Fruit fly (Drosophila melanogaster): ENCODE results near the gene t.
A peak's percentile ranks its signal among the peaks of the same experiment; 100 is the strongest.

Gene t

DNA sequence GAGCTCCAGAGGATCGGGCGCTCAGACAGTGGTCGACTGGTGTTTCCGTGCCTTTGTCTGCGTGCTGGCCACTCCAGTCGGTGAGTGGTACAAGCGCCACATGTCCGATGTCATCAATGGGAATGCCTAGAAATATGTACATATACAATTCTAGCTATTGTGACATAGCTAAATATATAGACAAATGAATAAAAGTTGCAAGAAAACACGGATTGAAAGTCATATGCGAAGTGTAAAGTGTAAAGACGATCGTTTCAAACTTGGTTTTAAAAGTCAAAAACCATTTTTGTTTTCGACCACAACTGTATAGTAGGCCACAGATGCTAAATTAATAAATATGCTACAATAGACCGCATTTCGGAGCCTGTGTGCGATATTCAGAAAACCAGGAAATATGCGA, 7.6 kb downstream of the t start, which contains the start of gene CG15368:
Gene CG15368, plus strand, starts transcription at position 301 of the 400 bp plus-strand sequence.
- TF ChIP-seq Mnt (GFP tag; optimal IDR thresholded peaks at IDR 0.05) (no peak), tj (GFP tag; optimal IDR thresholded peaks at IDR 0.05) (no peak), CG14711 (tag; optimal IDR thresholded peaks at IDR 0.05) (no peak), Crg-1 (GFP tag; optimal IDR thresholded peaks at IDR 0.05) (no peak), kay (GFP tag; ENCODE audit: borderline replicate concordance) (no peak), CG12768 (GFP tag; optimal IDR thresholded peaks at IDR 0.05) (no peak), pad (GFP tag; optimal IDR thresholded peaks at IDR 0.05) (no peak), cic (GFP tag; optimal IDR thresholded peaks at IDR 0.05) (no peak), CG7045 (GFP tag; optimal IDR thresholded peaks at IDR 0.05) (no peak), ovo (GFP tag; optimal IDR thresholded peaks at IDR 0.05) (no peak), CG7101 (tag; optimal IDR thresholded peaks at IDR 0.05) (no peak), cnc (optimal IDR thresholded peaks at IDR 0.05) (no peak), CG11617 (GFP tag; optimal IDR thresholded peaks at IDR 0.05) (no peak), Hr96 (GFP tag; optimal IDR thresholded peaks at IDR 0.05) (no peak), toe (GFP tag; optimal IDR thresholded peaks at IDR 0.05) (no peak), CG5204 (GFP tag; optimal IDR thresholded peaks at IDR 0.05) (no peak), bab1 (GFP tag; optimal IDR thresholded peaks at IDR 0.05) (no peak), Clk (GFP tag; optimal IDR thresholded peaks at IDR 0.05) (no peak)

- TF ChIP-seq CG1620 (GFP tag; optimal IDR thresholded peaks at IDR 0.05) (no peak), CG11617 (GFP tag; optimal IDR thresholded peaks at IDR 0.05) (no peak), CG14711 (tag; optimal IDR thresholded peaks at IDR 0.05) (no peak), CG7045 (GFP tag; optimal IDR thresholded peaks at IDR 0.05) (no peak), toe (GFP tag; optimal IDR thresholded peaks at IDR 0.05) (no peak)
Observed at dm6 chrX:9214576-9214975, 8.5 kb downstream of the t start, which contains the start of gene Obp8a. Gene Obp8a (plus strand): TSS chrX:9214876.

DNA sequence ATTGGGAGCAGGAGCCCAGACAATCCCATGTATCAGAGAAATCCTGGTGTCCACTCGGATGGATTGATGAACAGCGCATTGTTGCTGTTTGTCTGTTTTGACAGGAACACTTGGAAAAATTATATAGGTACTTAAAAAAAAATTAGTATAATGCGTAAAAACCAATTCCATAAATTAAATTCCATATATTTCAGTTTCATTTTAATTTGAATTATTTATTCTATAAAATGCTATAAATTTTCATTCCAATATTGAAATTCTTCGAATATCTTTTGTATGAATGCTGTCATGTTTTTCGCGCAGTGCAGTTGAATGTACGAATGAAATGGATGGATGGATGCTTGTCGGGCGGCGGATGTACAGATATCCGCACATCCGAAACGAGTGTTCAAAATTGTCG, 12.3 kb downstream of the t start, which contains the start of gene SmydA-9:
Gene SmydA-9, minus strand, starts transcription at position 101 of the 400 bp plus-strand sequence.
- TF ChIP-seq cnc (optimal IDR thresholded peaks at IDR 0.05) (no peak), CG11617 (GFP tag; optimal IDR thresholded peaks at IDR 0.05) (no peak), Clk (GFP tag; optimal IDR thresholded peaks at IDR 0.05) (no peak), CG5204 (GFP tag; optimal IDR thresholded peaks at IDR 0.05) (no peak), Hr96 (GFP tag; optimal IDR thresholded peaks at IDR 0.05) (no peak), CG7045 (GFP tag; optimal IDR thresholded peaks at IDR 0.05) (no peak), Crg-1 (GFP tag; optimal IDR thresholded peaks at IDR 0.05) (no peak), bab1 (GFP tag; optimal IDR thresholded peaks at IDR 0.05) (no peak), CG12768 (GFP tag; optimal IDR thresholded peaks at IDR 0.05) (no peak), Mnt (GFP tag; optimal IDR thresholded peaks at IDR 0.05) (no peak), CG14711 (tag; optimal IDR thresholded peaks at IDR 0.05) (no peak), CG33017 (tag; optimal IDR thresholded peaks at IDR 0.05) (no peak), kay (GFP tag; ENCODE audit: borderline replicate concordance) (no peak), tj (GFP tag; optimal IDR thresholded peaks at IDR 0.05) (no peak), CG1620 (GFP tag; optimal IDR thresholded peaks at IDR 0.05) (no peak), ovo (GFP tag; optimal IDR thresholded peaks at IDR 0.05) (no peak), cic (GFP tag; optimal IDR thresholded peaks at IDR 0.05) (no peak), pad (GFP tag; optimal IDR thresholded peaks at IDR 0.05) (no peak), toe (GFP tag; optimal IDR thresholded peaks at IDR 0.05) (no peak), CG7101 (tag; optimal IDR thresholded peaks at IDR 0.05) (no peak)

- TF ChIP-seq toe (GFP tag; optimal IDR thresholded peaks at IDR 0.05) (peak; percentile 22), Mnt (GFP tag; optimal IDR thresholded peaks at IDR 0.05) (peak; percentile 64), CG7045 (GFP tag; optimal IDR thresholded peaks at IDR 0.05) (peak; percentile 84), cic (GFP tag; optimal IDR thresholded peaks at IDR 0.05) (peak; percentile 71), cnc (optimal IDR thresholded peaks at IDR 0.05) (no peak), tj (GFP tag; optimal IDR thresholded peaks at IDR 0.05) (peak; percentile 80), ovo (GFP tag; optimal IDR thresholded peaks at IDR 0.05) (peak; percentile 45), Crg-1 (GFP tag; optimal IDR thresholded peaks at IDR 0.05) (peak; percentile 61), bab1 (GFP tag; optimal IDR thresholded peaks at IDR 0.05) (peak; percentile 62), pad (GFP tag; optimal IDR thresholded peaks at IDR 0.05) (peak; percentile 80), CG11617 (GFP tag; optimal IDR thresholded peaks at IDR 0.05) (peak; percentile 91), CG12768 (GFP tag; optimal IDR thresholded peaks at IDR 0.05) (peak; percentile 76), Clk (GFP tag; optimal IDR thresholded peaks at IDR 0.05) (peak; percentile 43), CG5204 (GFP tag; optimal IDR thresholded peaks at IDR 0.05) (peak; percentile 35), CG33017 (tag; optimal IDR thresholded peaks at IDR 0.05) (peak; percentile 83), kay (GFP tag; ENCODE audit: borderline replicate concordance) (no peak), CG7101 (tag; optimal IDR thresholded peaks at IDR 0.05) (peak; percentile 95), CG1620 (GFP tag; optimal IDR thresholded peaks at IDR 0.05) (peak; percentile 65), Hr96 (GFP tag; optimal IDR thresholded peaks at IDR 0.05) (peak; percentile 39), CG14711 (tag; optimal IDR thresholded peaks at IDR 0.05) (peak; percentile 88)
Observed at dm6 chrX:9201866-9202681, 21.0 kb downstream of the t start.

dm6 chrX:9201080-9201479, 22.0 kb downstream of the t start:
- no peak for TF ChIP-seq Clk (GFP tag; optimal IDR thresholded peaks at IDR 0.05)
- TF ChIP-seq Crg-1 (GFP tag; optimal IDR thresholded peaks at IDR 0.05) = no peak
- TF ChIP-seq Mnt (GFP tag; optimal IDR thresholded peaks at IDR 0.05) = peak; percentile 84

DNA sequence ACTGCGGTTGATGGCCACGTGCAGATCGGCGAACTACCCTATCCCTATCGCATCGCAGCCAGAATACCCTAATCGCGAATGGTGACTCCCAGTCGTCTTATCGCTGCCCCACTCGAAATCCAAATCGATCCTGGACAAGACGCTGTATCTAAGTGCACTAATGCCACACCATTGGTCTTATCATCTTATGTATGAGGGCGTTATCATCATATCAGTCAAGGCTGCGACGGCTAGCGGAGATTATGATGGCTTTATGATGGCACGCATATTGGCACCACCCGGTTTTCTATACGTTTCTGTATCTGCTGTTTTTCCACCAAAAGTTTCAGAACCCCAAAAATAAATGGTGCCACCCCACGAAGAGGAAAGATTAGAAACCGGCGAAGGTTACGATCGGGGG, 22.8 kb downstream of the t start:
- TF ChIP-seq pad (GFP tag; optimal IDR thresholded peaks at IDR 0.05) = no peak
- no peak for TF ChIP-seq CG5204 (GFP tag; optimal IDR thresholded peaks at IDR 0.05)
- TF ChIP-seq Mnt (GFP tag; optimal IDR thresholded peaks at IDR 0.05) = peak; percentile 58
